Worm (Caenorhabditis elegans) whole organism, L4/young adult: ENCODE measurements around the gene F13H10.3.

Experiments used
- dao-5 ChIP-seq: sonication (generic microtip); optimal IDR thresholded peaks from 2 replicates; lab custom pipeline; 2016; ENCODE audit warnings: missing genotype, missing genetic modification characterization, moderate library complexity, missing compliant biosample characterization
- him-1 ChIP-seq: sonication (generic microtip); optimal IDR thresholded peaks from 2 replicates; lab custom pipeline; 2016; ENCODE audit warnings: missing genotype, missing genetic modification reagents, missing genetic modification characterization, missing compliant biosample characterization

- TF ChIP-seq him-1: no peak
- TF ChIP-seq dao-5 (tag; lab: Kevin White, UChicago): no peak
These were observed 15.1 kb upstream of the F13H10.3 start, which contains the start of gene hrg-4 for ce11 chrIV:11030893-11031292.
